Fruit fly (Drosophila melanogaster) whole organism, adult: ENCODE results near the gene Art6.

Source experiments
- CG11617 ChIP-seq: fragments of 200-800 bp; sonication (Bioruptor generic); optimal IDR thresholded peaks from 2 replicates; lab custom pipeline; 2017; ENCODE audit warnings: mild to moderate bottlenecking, missing biosample characterization, missing genetic modification reagents, missing genetic modification characterization
- CG12768 ChIP-seq: fragments of 200-800 bp; sonication (Bioruptor generic); optimal IDR thresholded peaks from 2 replicates; lab custom pipeline; 2017; ENCODE audit warnings: missing biosample characterization, missing genetic modification characterization, mild to moderate bottlenecking, moderate library complexity, missing genetic modification reagents
- CG14711 ChIP-seq: fragments of 200-800 bp; sonication (Bioruptor generic); optimal IDR thresholded peaks from 2 replicates; lab custom pipeline; 2018; ENCODE audit warnings: missing biosample characterization, mild to moderate bottlenecking, missing genetic modification characterization, moderate library complexity
- CG1620 ChIP-seq: fragments of 200-800 bp; sonication (Bioruptor generic); optimal IDR thresholded peaks from 2 replicates; lab custom pipeline; 2016; ENCODE audit warnings: missing biosample characterization, missing genetic modification characterization
- CG33017 ChIP-seq: fragments of 200-800 bp; sonication (Bioruptor generic); optimal IDR thresholded peaks from 2 replicates; lab custom pipeline; 2018; ENCODE audit warnings: missing biosample characterization, mild to moderate bottlenecking, missing genetic modification characterization, moderate library complexity
- CG5204 ChIP-seq: fragments of 200-800 bp; sonication (Bioruptor generic); optimal IDR thresholded peaks from 2 replicates; lab custom pipeline; 2016; ENCODE audit warnings: missing biosample characterization, missing genetic modification characterization
- CG7045 ChIP-seq: fragments of 200-800 bp; sonication (Bioruptor generic); optimal IDR thresholded peaks from 2 replicates; lab custom pipeline; 2017; ENCODE audit warnings: missing biosample characterization, mild to moderate bottlenecking, missing genetic modification characterization
- CG7101 ChIP-seq: fragments of 200-800 bp; sonication (Bioruptor generic); optimal IDR thresholded peaks from 2 replicates; lab custom pipeline; 2018; ENCODE audit warnings: missing biosample characterization, mild to moderate bottlenecking, missing genetic modification characterization, moderate library complexity
- Clk ChIP-seq: fragments of 200-800 bp; sonication (Bioruptor generic); optimal IDR thresholded peaks from 2 replicates; lab custom pipeline; 2017; ENCODE audit warnings: missing biosample characterization, missing genetic modification characterization
- Crg-1 ChIP-seq: fragments of 200-800 bp; sonication (Bioruptor generic); optimal IDR thresholded peaks from 2 replicates; lab custom pipeline; 2016; ENCODE audit warnings: missing biosample characterization, missing genetic modification characterization
- Hr96 ChIP-seq: fragments of 200-800 bp; sonication (Bioruptor generic); optimal IDR thresholded peaks from 2 replicates; lab custom pipeline; 2016; ENCODE audit warnings: missing biosample characterization, missing genetic modification characterization
- Mnt ChIP-seq: fragments of 200-800 bp; sonication (Bioruptor generic); optimal IDR thresholded peaks from 2 replicates; lab custom pipeline; 2016; ENCODE audit warnings: missing biosample characterization, mild to moderate bottlenecking, missing genetic modification characterization
- bab1 ChIP-seq: fragments of 200-800 bp; sonication (Bioruptor generic); optimal IDR thresholded peaks from 3 replicates; lab custom pipeline; 2019; ENCODE audit warnings: missing biosample characterization, mild to moderate bottlenecking, missing genetic modification characterization, moderate library complexity
- cic ChIP-seq: fragments of 200-800 bp; sonication (Bioruptor generic); optimal IDR thresholded peaks from 2 replicates; lab custom pipeline; 2017; ENCODE audit warnings: missing biosample characterization, mild to moderate bottlenecking, missing genetic modification characterization, moderate library complexity
- cnc ChIP-seq, 2 experiments: fragments of >200 bp; optimal IDR thresholded peaks; 2 replicates each; lab custom pipeline; 2017
- kay ChIP-seq: fragments of 200-800 bp; sonication (Bioruptor generic); peaks from one replicate; lab custom pipeline; 2016; ENCODE audit warnings: missing biosample characterization, missing genetic modification characterization, borderline replicate concordance
- pad ChIP-seq: fragments of 200-800 bp; sonication (Bioruptor generic); optimal IDR thresholded peaks from 3 replicates; lab custom pipeline; 2017; ENCODE audit warnings: missing biosample characterization, missing genetic modification characterization, mild to moderate bottlenecking, moderate library complexity, missing genetic modification reagents
- tj ChIP-seq: fragments of 200-800 bp; sonication (Bioruptor generic); optimal IDR thresholded peaks from 3 replicates; lab custom pipeline; 2017; ENCODE audit warnings: missing biosample characterization, mild to moderate bottlenecking, missing genetic modification characterization, moderate library complexity
- toe ChIP-seq: fragments of 200-800 bp; sonication (Bioruptor generic); optimal IDR thresholded peaks from 2 replicates; lab custom pipeline; 2016; ENCODE audit warnings: missing biosample characterization, missing genetic modification characterization

The Art6 gene

DNA sequence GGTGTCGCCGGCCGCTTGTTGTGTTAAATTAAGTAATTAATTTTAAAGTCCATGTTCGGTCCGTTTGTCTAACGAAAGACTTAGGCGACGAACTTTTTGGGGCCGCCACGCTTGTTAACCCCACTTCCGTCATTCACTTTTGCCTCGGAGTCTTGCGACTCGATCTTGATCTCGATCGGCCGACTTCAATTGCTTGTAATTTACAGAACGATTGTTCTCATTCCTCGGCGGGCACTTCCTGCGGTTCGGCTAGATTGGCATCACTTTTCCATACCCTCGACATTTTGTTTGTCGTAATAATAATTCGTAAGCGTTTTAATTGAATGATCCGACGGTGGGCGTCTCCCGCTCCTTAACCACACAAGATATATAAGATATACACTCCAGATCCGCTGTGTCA lies 38.9 kb downstream of the Art6 start:
- no peak for TF ChIP-seq Crg-1 (GFP tag; lab: Kevin White, UChicago)
- TF ChIP-seq CG1620 (GFP tag; lab: Kevin White, UChicago), result no peak
- TF ChIP-seq toe (GFP tag; lab: Kevin White, UChicago), result no peak
- TF ChIP-seq cnc (optimal IDR thresholded peaks at IDR 0.05; lab: Kevin White, UChicago), result no peak
- TF ChIP-seq pad (GFP tag; lab: Kevin White, UChicago), result no peak
- no peak for TF ChIP-seq Clk
- TF ChIP-seq CG7045 (GFP tag; lab: Kevin White, UChicago), result no peak
- no peak for TF ChIP-seq CG7101 (tag; lab: Kevin White, UChicago)
- TF ChIP-seq CG33017 (tag; lab: Kevin White, UChicago), result no peak
- TF ChIP-seq Hr96 (GFP tag; lab: Kevin White, UChicago), result no peak
- no peak for TF ChIP-seq CG11617 (GFP tag; lab: Kevin White, UChicago)
- no peak for TF ChIP-seq CG14711
- no peak for TF ChIP-seq bab1 (GFP tag; lab: Kevin White, UChicago)
- TF ChIP-seq cic (GFP tag; lab: Kevin White, UChicago), result no peak
- no peak for TF ChIP-seq CG5204 (GFP tag; lab: Kevin White, UChicago)
- TF ChIP-seq tj (GFP tag; lab: Kevin White, UChicago), result no peak
- no peak for TF ChIP-seq kay (GFP tag; lab: Kevin White, UChicago)
- TF ChIP-seq Mnt, result no peak

DNA sequence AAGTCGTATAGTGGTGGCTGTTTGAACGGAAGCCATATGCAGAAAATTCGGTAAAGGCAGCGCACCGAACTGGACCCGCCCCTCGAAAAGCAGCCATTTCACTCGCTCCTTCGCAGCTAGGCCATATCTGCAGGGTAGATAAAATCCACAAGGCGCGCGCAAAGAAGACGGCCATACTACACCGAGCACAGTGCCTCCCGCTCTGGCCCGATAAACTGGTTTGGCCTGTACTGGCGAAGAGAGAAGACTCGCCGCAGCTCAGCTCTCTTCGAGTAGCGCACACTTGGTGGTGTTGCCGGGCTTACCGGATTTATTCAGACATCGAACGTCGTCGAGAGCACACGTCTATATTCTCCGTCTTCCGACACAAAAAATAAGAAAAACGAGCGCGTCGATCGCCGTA lies 44.1 kb downstream of the Art6 start, which contains the start of gene ems:
Gene ems, plus strand, starts transcription at position 311 of the 403 bp plus-strand sequence.
- TF ChIP-seq cnc (optimal IDR thresholded peaks at IDR 0.05; lab: Kevin White, UChicago) (no peak), pad (GFP tag; lab: Kevin White, UChicago) (peak; percentile 83), CG11617 (GFP tag; lab: Kevin White, UChicago) (no peak)

- TF ChIP-seq CG1620 (GFP tag; lab: Kevin White, UChicago) (no peak), Mnt (no peak), cic (GFP tag; lab: Kevin White, UChicago) (no peak), CG14711 (no peak), CG33017 (tag; lab: Kevin White, UChicago) (no peak), Crg-1 (GFP tag; lab: Kevin White, UChicago) (no peak), Hr96 (GFP tag; lab: Kevin White, UChicago) (no peak), CG7101 (tag; lab: Kevin White, UChicago) (no peak), Clk (no peak), toe (GFP tag; lab: Kevin White, UChicago) (no peak), tj (GFP tag; lab: Kevin White, UChicago) (no peak)
Observed at dm6 chr3R:13899727-13900209, 45.8 kb downstream of the Art6 start.

dm6 chr3R:13896854-13897253 lies 48.8 kb downstream of the Art6 start:
- no peak for TF ChIP-seq bab1 (GFP tag; lab: Kevin White, UChicago)
- no peak for TF ChIP-seq CG7101 (tag; lab: Kevin White, UChicago)
- TF ChIP-seq Clk, result no peak
- TF ChIP-seq CG11617 (GFP tag; lab: Kevin White, UChicago), result no peak
- no peak for TF ChIP-seq pad (GFP tag; lab: Kevin White, UChicago)

DNA sequence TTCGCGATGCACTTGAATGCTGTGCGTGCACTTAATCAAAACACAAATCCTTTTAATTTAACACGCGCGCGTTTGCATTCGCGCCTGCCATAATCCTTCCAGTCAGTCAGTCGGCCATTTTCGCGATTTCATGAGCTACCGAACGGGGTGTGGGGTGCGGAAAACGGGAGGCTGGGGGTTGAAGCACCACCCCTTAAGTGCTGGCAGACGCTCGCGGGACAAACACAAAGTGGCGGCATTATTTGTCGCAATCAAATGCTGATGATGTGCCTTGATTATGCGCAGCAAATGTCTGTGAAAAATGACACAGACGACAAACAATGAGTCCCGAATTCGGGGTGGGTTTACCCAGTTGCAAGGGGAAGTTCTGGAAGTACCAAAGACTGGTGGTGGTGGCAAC lies 50.0 kb downstream of the Art6 start:
- TF ChIP-seq cnc (optimal IDR thresholded peaks at IDR 0.05; lab: Kevin White, UChicago) (no peak), toe (GFP tag; lab: Kevin White, UChicago) (no peak), CG1620 (GFP tag; lab: Kevin White, UChicago) (no peak), CG14711 (no peak), pad (GFP tag; lab: Kevin White, UChicago) (no peak), tj (GFP tag; lab: Kevin White, UChicago) (no peak), CG7101 (tag; lab: Kevin White, UChicago) (no peak), bab1 (GFP tag; lab: Kevin White, UChicago) (no peak), cic (GFP tag; lab: Kevin White, UChicago) (no peak), Mnt (no peak), CG12768 (GFP tag; lab: Kevin White, UChicago) (no peak), Clk (no peak), kay (GFP tag; lab: Kevin White, UChicago) (no peak), Crg-1 (GFP tag; lab: Kevin White, UChicago) (no peak), CG11617 (GFP tag; lab: Kevin White, UChicago) (no peak), CG5204 (GFP tag; lab: Kevin White, UChicago) (no peak), CG7045 (GFP tag; lab: Kevin White, UChicago) (no peak)

DNA sequence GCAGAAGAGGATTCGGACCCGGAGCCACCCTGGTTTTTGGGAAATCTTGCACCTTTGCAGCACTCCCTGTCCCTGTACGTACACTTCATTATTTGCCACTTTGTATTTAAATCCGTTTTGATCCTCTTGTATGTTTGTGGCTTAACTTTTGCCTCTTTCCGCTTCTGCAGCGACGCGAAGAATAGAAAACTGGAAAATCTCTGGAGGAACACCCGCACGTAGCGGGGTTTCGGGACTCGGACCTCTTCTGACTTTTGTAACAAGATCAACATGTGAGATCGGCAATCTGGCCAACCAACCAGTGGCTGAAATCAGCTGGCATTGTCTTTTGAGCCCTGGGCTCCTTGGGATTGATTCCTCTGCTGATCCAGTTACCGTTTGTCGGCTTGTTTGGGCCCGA lies 50.9 kb downstream of the Art6 start:
- TF ChIP-seq toe (GFP tag; lab: Kevin White, UChicago), result no peak
